Worm (Caenorhabditis elegans): Measurements from ENCODE around the gene F26G1.11.

ce11 chrII:4749581-4749980 is 27.4 kb upstream of the F26G1.11 start, which contains the start of gene F41C3.2:
- TF ChIP-seq pha-2 (tag; optimal IDR thresholded peaks at IDR 0.05) (no peak), ceh-6 (GFP tag; optimal IDR thresholded peaks at IDR 0.05) (no peak), hlh-13 (GFP tag; optimal IDR thresholded peaks at IDR 0.05) (no peak)

Data from whole organism, late embryonic.